Worm (Caenorhabditis elegans): ENCODE data around the gene rpl-38.

- no peak for TF ChIP-seq snpc-4 (tag; optimal IDR thresholded peaks at IDR 0.05)
- no peak for TF ChIP-seq arid-1 (GFP tag; conservative IDR thresholded peaks at IDR 0.05)
- TF ChIP-seq skn-1 (tag; optimal IDR thresholded peaks at IDR 0.05) = no peak
- TF ChIP-seq aha-1 (tag) = no peak
Observed at ce11 chrV:15516476-15516875, 4.5 kb downstream of the rpl-38 start.

Measured in whole organism, L4 larva.